ENCODE assay signal across 3 fruit fly cellular contexts in genomic region chr3L:1865121-1865727, dm6.
TF ChIP-seq lines count a peak whose summit lies in the region.

Gene HBS1, minus strand, starts transcription at chr3L:1865240.
Gene CG12025, plus strand, starts transcription at chr3L:1865430.

TF ChIP-seq in whole organism, embryonic, 481 proteins besides CTCF, POLR2A, EP300 and RAD21 (continued from another document and continues in another):
- peak; percentile 67 for TF ChIP-seq CG13624 (GFP tag; optimal IDR thresholded peaks at IDR 0.05; lab: Kevin White, UChicago)
- TF ChIP-seq vnd (GFP tag; IDR thresholded peaks at IDR 0.05; lab: Robert Waterston, UW; ENCODE audit: partially characterized antibody), result no peak
- TF ChIP-seq dmrt11E (tag; optimal IDR thresholded peaks at IDR 0.05; lab: Kevin White, UChicago), result peak; percentile 54
- TF ChIP-seq otp (GFP tag; IDR thresholded peaks at IDR 0.05; lab: Robert Waterston, UW), result no peak
- TF ChIP-seq CG18764 (GFP tag; optimal IDR thresholded peaks at IDR 0.05; lab: Kevin White, UChicago), result peak; percentile 24
- TF ChIP-seq pho (GFP tag; optimal IDR thresholded peaks at IDR 0.05; lab: Kevin White, UChicago), result peak; percentile 44
- no peak for TF ChIP-seq CG12744 (GFP tag; optimal IDR thresholded peaks at IDR 0.05; lab: Kevin White, UChicago)
- no peak for TF ChIP-seq mld (GFP tag; IDR thresholded peaks at IDR 0.05; lab: Robert Waterston, UW; ENCODE audit: partially characterized antibody)
- TF ChIP-seq CG17912 (GFP tag; optimal IDR thresholded peaks at IDR 0.05; lab: Kevin White, UChicago), result no peak
- peak; percentile 40; the same call in 1 of the 2 replicates for TF ChIP-seq CG32772 (GFP tag; IDR thresholded peaks at IDR 0.05; lab: Robert Waterston, UW)
- no peak for TF ChIP-seq HHEX (GFP tag; optimal IDR thresholded peaks at IDR 0.05; lab: Kevin White, UChicago)
- no peak for TF ChIP-seq CG6791 (GFP tag; IDR thresholded peaks at IDR 0.05; lab: Robert Waterston, UW; ENCODE audit: partially characterized antibody)
- no peak for TF ChIP-seq GATAe (GFP tag; conservative IDR thresholded peaks at IDR 0.05; lab: Robert Waterston, UW)
- peak; percentile 54 for TF ChIP-seq Lhr (GFP tag; optimal IDR thresholded peaks at IDR 0.05; lab: Kevin White, UChicago)
- peak; percentile 96 for TF ChIP-seq CG9797 (GFP tag; optimal IDR thresholded peaks at IDR 0.05; lab: Kevin White, UChicago)
- no peak for TF ChIP-seq CG34224 (GFP tag; IDR thresholded peaks at IDR 0.05; lab: Robert Waterston, UW; ENCODE audit: partially characterized antibody)
- TF ChIP-seq crp (GFP tag; optimal IDR thresholded peaks at IDR 0.05; lab: Kevin White, UChicago), result peak in 1 of 2 experiments; percentile 24
- TF ChIP-seq tin (GFP tag; optimal IDR thresholded peaks at IDR 0.05; lab: Kevin White, UChicago), result peak; percentile 61
- peak; percentile 40 for TF ChIP-seq gcm (GFP tag; optimal IDR thresholded peaks at IDR 0.05; lab: Kevin White, UChicago)
- TF ChIP-seq HLHmδ (GFP tag; optimal IDR thresholded peaks at IDR 0.05; lab: Kevin White, UChicago), result no peak
- peak; percentile 13 for TF ChIP-seq CG10979 (tag; optimal IDR thresholded peaks at IDR 0.05; lab: Kevin White, UChicago)
- peak; percentile 96 for TF ChIP-seq ssp (GFP tag; IDR thresholded peaks at IDR 0.05; lab: Robert Waterston, UW)
- no peak for TF ChIP-seq CG12236 (GFP tag; optimal IDR thresholded peaks at IDR 0.05; lab: Kevin White, UChicago)
- TF ChIP-seq pan (optimal IDR thresholded peaks at IDR 0.05; lab: Kevin White, UChicago), result no peak
- TF ChIP-seq pan (GFP tag; optimal IDR thresholded peaks at IDR 0.05 in 1 of 2, IDR thresholded peaks at IDR 0.05 in 1 of 2), result peak in 1 of 2 experiments; percentile 28
- TF ChIP-seq Mad (GFP tag; optimal IDR thresholded peaks at IDR 0.05; lab: Kevin White, UChicago), result peak; percentile 34
- TF ChIP-seq TFAM (GFP tag; optimal IDR thresholded peaks at IDR 0.05; lab: Kevin White, UChicago), result no peak
- TF ChIP-seq CG17568 (GFP tag; optimal IDR thresholded peaks at IDR 0.05; lab: Kevin White, UChicago), result no peak
- peak; percentile 57 for TF ChIP-seq Hr3 (GFP tag; optimal IDR thresholded peaks at IDR 0.05; lab: Kevin White, UChicago)
- no peak for TF ChIP-seq cg (GFP tag; optimal IDR thresholded peaks at IDR 0.05; lab: Kevin White, UChicago)
- no peak for TF ChIP-seq B-H2 (GFP tag; optimal IDR thresholded peaks at IDR 0.05; lab: Kevin White, UChicago)
- TF ChIP-seq CG9932 (GFP tag; IDR thresholded peaks at IDR 0.05; lab: Robert Waterston, UW), result peak; percentile 81
- TF ChIP-seq twi (tag; optimal IDR thresholded peaks at IDR 0.05; lab: Kevin White, UChicago), result peak; percentile 45
- peak; percentile 39 for TF ChIP-seq CG15601 (tag; optimal IDR thresholded peaks at IDR 0.05; lab: Kevin White, UChicago)
- no peak for TF ChIP-seq cad (GFP tag; optimal IDR thresholded peaks at IDR 0.05; lab: Kevin White, UChicago)
- TF ChIP-seq Dek (tag; optimal IDR thresholded peaks at IDR 0.05; lab: Kevin White, UChicago), result peak; percentile 34
- TF ChIP-seq H2.0 (GFP tag; IDR thresholded peaks at IDR 0.05; lab: Robert Waterston, UW), result no peak
- no peak for TF ChIP-seq exex (tag; optimal IDR thresholded peaks at IDR 0.05; lab: Kevin White, UChicago)
- peak; percentile 56; the same call in 1 of the 3 replicates for TF ChIP-seq zfh1 (GFP tag; IDR thresholded peaks at IDR 0.05; lab: Robert Waterston, UW)
- TF ChIP-seq gce (GFP tag; IDR thresholded peaks at IDR 0.05; lab: Robert Waterston, UW), result no peak
- TF ChIP-seq insv (GFP tag; optimal IDR thresholded peaks at IDR 0.05; lab: Kevin White, UChicago), result no peak
- peak; percentile 57 for TF ChIP-seq Aef1 (GFP tag; IDR thresholded peaks at IDR 0.05; lab: Robert Waterston, UW)
- TF ChIP-seq CG11247 (GFP tag; IDR thresholded peaks at IDR 0.05; lab: Robert Waterston, UW), result peak; percentile 49; the same call in 1 of the 2 replicates

TF ChIP-seq in whole organism, prepupa, 60 proteins besides CTCF, POLR2A, EP300 and RAD21 (continued from another document):
- TF ChIP-seq CG11762 (GFP tag; optimal IDR thresholded peaks at IDR 0.05; lab: Kevin White, UChicago; ENCODE audit: insufficient read depth), result no peak
- TF ChIP-seq lz (GFP tag; optimal IDR thresholded peaks at IDR 0.05; lab: Kevin White, UChicago), result peak; percentile 52
- TF ChIP-seq salr (GFP tag; optimal IDR thresholded peaks at IDR 0.05; lab: Kevin White, UChicago), result no peak
- TF ChIP-seq CG15336 (GFP tag; IDR thresholded peaks at IDR 0.05; lab: Robert Waterston, UW), result 0 out of 2 replicates have a peak, but pooled peaks have one; percentile 28
- peak; percentile 71; the same call in 1 of the 3 replicates for TF ChIP-seq eg (GFP tag; IDR thresholded peaks at IDR 0.05; lab: Robert Waterston, UW)
- TF ChIP-seq Ets96B (tag; optimal IDR thresholded peaks at IDR 0.05; lab: Kevin White, UChicago), result peak; percentile 30
- peak; percentile 34 for TF ChIP-seq CG11902 (GFP tag; optimal IDR thresholded peaks at IDR 0.05; lab: Kevin White, UChicago)
- no peak for TF ChIP-seq fkh (GFP tag; optimal IDR thresholded peaks at IDR 0.05; lab: Kevin White, UChicago)
- TF ChIP-seq Ets21C (GFP tag; optimal IDR thresholded peaks at IDR 0.05; lab: Kevin White, UChicago), result peak; percentile 50
- peak; percentile 55 for TF ChIP-seq esn (GFP tag; optimal IDR thresholded peaks at IDR 0.05; lab: Kevin White, UChicago)
- peak; percentile 41 for TF ChIP-seq CG3919 (GFP tag; optimal IDR thresholded peaks at IDR 0.05; lab: Kevin White, UChicago)
- TF ChIP-seq ss (GFP tag; optimal IDR thresholded peaks at IDR 0.05; lab: Kevin White, UChicago), result peak in 1 of 2 experiments; percentile 8
- TF ChIP-seq OdsH (GFP tag; optimal IDR thresholded peaks at IDR 0.05; lab: Kevin White, UChicago), result no peak
- TF ChIP-seq Sox15 (GFP tag; optimal IDR thresholded peaks at IDR 0.05; lab: Kevin White, UChicago), result peak; percentile 46
- peak; percentile 43 for TF ChIP-seq Eip75B (GFP tag; optimal IDR thresholded peaks at IDR 0.05; lab: Kevin White, UChicago)
- TF ChIP-seq CG31627 (GFP tag; optimal IDR thresholded peaks at IDR 0.05; lab: Kevin White, UChicago), result peak; percentile 73
- TF ChIP-seq CG6854 (GFP tag; optimal IDR thresholded peaks at IDR 0.05; lab: Kevin White, UChicago), result peak; percentile 19
- peak; percentile 2 for TF ChIP-seq dsx (GFP tag; optimal IDR thresholded peaks at IDR 0.05; lab: Kevin White, UChicago; ENCODE audit: poor library complexity, severe bottlenecking)
- no peak for TF ChIP-seq Hr38 (GFP tag; optimal IDR thresholded peaks at IDR 0.05; lab: Kevin White, UChicago)
- no peak for TF ChIP-seq Sox102F (GFP tag; optimal IDR thresholded peaks at IDR 0.05; lab: Kevin White, UChicago)
- TF ChIP-seq CG8119 (GFP tag; IDR thresholded peaks at IDR 0.05; lab: Robert Waterston, UW), result no peak
- TF ChIP-seq CG32006 (GFP tag; optimal IDR thresholded peaks at IDR 0.05; lab: Kevin White, UChicago), result peak; percentile 51
- TF ChIP-seq CG6808 (GFP tag; optimal IDR thresholded peaks at IDR 0.05; lab: Kevin White, UChicago), result peak; percentile 12
- peak; percentile 56 for TF ChIP-seq Hr4 (GFP tag; optimal IDR thresholded peaks at IDR 0.05; lab: Kevin White, UChicago)
- TF ChIP-seq CG4318 (GFP tag; optimal IDR thresholded peaks at IDR 0.05; lab: Kevin White, UChicago), result no peak
- TF ChIP-seq pdm3 (GFP tag; optimal IDR thresholded peaks at IDR 0.05; lab: Kevin White, UChicago), result no peak
- TF ChIP-seq spab (GFP tag; optimal IDR thresholded peaks at IDR 0.05; lab: Kevin White, UChicago), result no peak
- TF ChIP-seq Hr39 (GFP tag; optimal IDR thresholded peaks at IDR 0.05; lab: Kevin White, UChicago), result peak; percentile 73
- TF ChIP-seq CG10631 (GFP tag; optimal IDR thresholded peaks at IDR 0.05; lab: Kevin White, UChicago), result no peak
- no peak for TF ChIP-seq net (GFP tag; optimal IDR thresholded peaks at IDR 0.05; lab: Kevin White, UChicago)
- TF ChIP-seq CG16779 (tag; optimal IDR thresholded peaks at IDR 0.05; lab: Kevin White, UChicago), result no peak
- peak; percentile 34 for TF ChIP-seq Lpt (GFP tag; optimal IDR thresholded peaks at IDR 0.05; lab: Kevin White, UChicago)
- TF ChIP-seq CG6792 (GFP tag; optimal IDR thresholded peaks at IDR 0.05; lab: Kevin White, UChicago), result no peak
- TF ChIP-seq svp (GFP tag; lab: Kevin White, UChicago), result peak; percentile 88
- TF ChIP-seq CG11294 (GFP tag; IDR thresholded peaks at IDR 0.05; lab: Robert Waterston, UW), result no peak
- TF ChIP-seq Blimp-1 (GFP tag; optimal IDR thresholded peaks at IDR 0.05; lab: Kevin White, UChicago), result no peak
- TF ChIP-seq acj6 (GFP tag; optimal IDR thresholded peaks at IDR 0.05; lab: Kevin White, UChicago), result peak; percentile 28
- TF ChIP-seq CG34406 (GFP tag; optimal IDR thresholded peaks at IDR 0.05; lab: Kevin White, UChicago), result no peak
- peak; percentile 69 for TF ChIP-seq CG1621 (tag; optimal IDR thresholded peaks at IDR 0.05; lab: Kevin White, UChicago)
TF ChIP-seq in whole organism, prepupa: peak in this region for 32.

TF ChIP-seq in whole organism, wandering third instar larva, 38 proteins besides CTCF, POLR2A, EP300 and RAD21 (continued from another document):
- TF ChIP-seq ey (GFP tag; optimal IDR thresholded peaks at IDR 0.05; lab: Kevin White, UChicago), result peak; percentile 55
- no peak for TF ChIP-seq tai (GFP tag; optimal IDR thresholded peaks at IDR 0.05; lab: Kevin White, UChicago)
- TF ChIP-seq Hnf4 (GFP tag; optimal IDR thresholded peaks at IDR 0.05; lab: Kevin White, UChicago), result peak; percentile 16
- no peak for TF ChIP-seq Vsx2 (GFP tag; optimal IDR thresholded peaks at IDR 0.05; lab: Kevin White, UChicago; ENCODE audit: partially characterized antibody)
- TF ChIP-seq dsf (GFP tag; optimal IDR thresholded peaks at IDR 0.05; lab: Kevin White, UChicago; ENCODE audit: borderline replicate concordance), result no peak
- TF ChIP-seq CrebA (GFP tag; optimal IDR thresholded peaks at IDR 0.05; lab: Kevin White, UChicago; ENCODE audit: borderline replicate concordance), result no peak
- no peak for TF ChIP-seq Dif (GFP tag; optimal IDR thresholded peaks at IDR 0.05; lab: Kevin White, UChicago; ENCODE audit: partially characterized antibody)
- peak; percentile 66 for TF ChIP-seq woc (GFP tag; optimal IDR thresholded peaks at IDR 0.05; lab: Kevin White, UChicago)
- TF ChIP-seq Jra (GFP tag; optimal IDR thresholded peaks at IDR 0.05; lab: Kevin White, UChicago), result peak; percentile 13
- no peak for TF ChIP-seq br (GFP tag; optimal IDR thresholded peaks at IDR 0.05; lab: Kevin White, UChicago)
